Worm (Caenorhabditis elegans): Measurements from ENCODE around the gene lys-8.

lys-8 gene

DNA sequence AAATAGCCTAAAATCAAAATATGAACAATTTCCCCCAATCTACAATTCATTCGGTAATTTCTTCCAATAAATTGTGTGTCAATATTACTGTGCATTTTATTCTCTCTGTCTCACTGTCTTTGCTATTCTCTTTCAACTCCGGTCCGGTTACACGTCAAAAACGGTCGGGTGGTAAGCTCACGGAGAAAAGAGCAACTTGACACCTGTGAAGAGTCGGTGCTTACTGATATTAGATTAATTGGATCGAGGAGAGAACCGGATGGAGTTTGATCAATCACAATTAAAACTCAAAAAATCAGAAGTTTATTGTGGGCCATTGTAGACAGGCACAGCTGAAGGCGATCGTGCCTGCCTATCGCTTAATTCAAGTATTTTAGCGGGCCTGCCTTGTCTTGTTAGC is 11.1 kb upstream of the lys-8 start:
- TF ChIP-seq tbp1 (GFP tag; optimal IDR thresholded peaks at IDR 0.05), result no peak
- peak; percentile 80 for TF ChIP-seq B0336.3 (GFP tag; IDR thresholded peaks at IDR 0.05)
- TF ChIP-seq hlh-26 (GFP tag; conservative IDR thresholded peaks at IDR 0.05), result no peak
- peak; percentile 38; the same call in 1 of the 2 replicates for TF ChIP-seq mcd-1 (GFP tag; IDR thresholded peaks at IDR 0.05)
- TF ChIP-seq nhr-90 (tag; optimal IDR thresholded peaks at IDR 0.05), result no peak
- no peak for TF ChIP-seq efl-1 (GFP tag; optimal IDR thresholded peaks at IDR 0.05)
- TF ChIP-seq tlf-1 (GFP tag; optimal IDR thresholded peaks at IDR 0.05), result no peak
- TF ChIP-seq Y53G8AR.9 (GFP tag; conservative IDR thresholded peaks at IDR 0.05), result peak; percentile 81; the same call in 1 of the 2 replicates
- peak; percentile 55 for TF ChIP-seq gei-17 (GFP tag; optimal IDR thresholded peaks at IDR 0.05)
- peak; percentile 33 for TF ChIP-seq ama-1 (optimal IDR thresholded peaks at IDR 0.05)
- no peak for TF ChIP-seq ama-1 (GFP tag; optimal IDR thresholded peaks at IDR 0.05)
- no peak for TF ChIP-seq athp-1 (tag; optimal IDR thresholded peaks at IDR 0.05)
- no peak for TF ChIP-seq nhr-179 (tag; optimal IDR thresholded peaks at IDR 0.05)
- no peak for TF ChIP-seq him-1 (tag; optimal IDR thresholded peaks at IDR 0.05)
- TF ChIP-seq madf-6 (GFP tag; IDR thresholded peaks at IDR 0.05), result peak; percentile 33
- TF ChIP-seq unc-62 (GFP tag; optimal IDR thresholded peaks at IDR 0.05), result no peak
- peak; percentile 67; the same call in 1 of the 2 replicates for TF ChIP-seq madf-3 (GFP tag; IDR thresholded peaks at IDR 0.05)
- peak; percentile 86 for TF ChIP-seq repo-1 (tag; optimal IDR thresholded peaks at IDR 0.05)
- no peak for TF ChIP-seq T26A5.8 (tag; optimal IDR thresholded peaks at IDR 0.05)
- TF ChIP-seq F37B4.10 (GFP tag; IDR thresholded peaks at IDR 0.05), result no peak
- TF ChIP-seq K12H6.12 (tag; optimal IDR thresholded peaks at IDR 0.05), result peak; percentile 20
- TF ChIP-seq zfh-2 (GFP tag; conservative IDR thresholded peaks at IDR 0.05), result no peak
- TF ChIP-seq nhr-80 (tag; optimal IDR thresholded peaks at IDR 0.05), result no peak
- TF ChIP-seq let-526 (GFP tag; IDR thresholded peaks at IDR 0.05), result no peak
- no peak for TF ChIP-seq mel-28 (tag; optimal IDR thresholded peaks at IDR 0.05; ENCODE audit: borderline replicate concordance)
- no peak for TF ChIP-seq snpc-1.1 (tag; optimal IDR thresholded peaks at IDR 0.05; ENCODE audit: insufficient read depth)
- TF ChIP-seq nhr-120 (GFP tag; IDR thresholded peaks at IDR 0.05), result no peak
- TF ChIP-seq B0019.2 (GFP tag; conservative IDR thresholded peaks at IDR 0.05), result no peak
- peak; percentile 19; the same call in 1 of the 2 replicates for TF ChIP-seq hmg-1.2 (GFP tag; IDR thresholded peaks at IDR 0.05)
- no peak for TF ChIP-seq cebp-1 (GFP tag; IDR thresholded peaks at IDR 0.05)
- TF ChIP-seq cebp-1 (tag; optimal IDR thresholded peaks at IDR 0.05), result peak; percentile 40
- TF ChIP-seq nfya-2 (GFP tag; IDR thresholded peaks at IDR 0.05), result no peak
- TF ChIP-seq F23B12.7 (tag; optimal IDR thresholded peaks at IDR 0.05; ENCODE audit: insufficient read depth), result no peak
- TF ChIP-seq lir-1 (GFP tag; conservative IDR thresholded peaks at IDR 0.05), result no peak
- no peak for TF ChIP-seq unc-130 (GFP tag; optimal IDR thresholded peaks at IDR 0.05)
- no peak for TF ChIP-seq sdz-38 (tag; optimal IDR thresholded peaks at IDR 0.05)
- TF ChIP-seq ztf-18 (tag; optimal IDR thresholded peaks at IDR 0.05), result no peak
- peak; percentile 78; the same call in 1 of the 2 replicates for TF ChIP-seq Y56A3A.18 (GFP tag; IDR thresholded peaks at IDR 0.05)
- TF ChIP-seq lin-26 (GFP tag; IDR thresholded peaks at IDR 0.05), result peak; percentile 37; the same call in 1 of the 2 replicates
- peak; percentile 41 for TF ChIP-seq fkh-3 (tag; optimal IDR thresholded peaks at IDR 0.05)
- TF ChIP-seq mes-4 (tag; optimal IDR thresholded peaks at IDR 0.05), result no peak
- no peak for TF ChIP-seq rpc-1 (optimal IDR thresholded peaks at IDR 0.05)
- TF ChIP-seq rpc-1 (tag; optimal IDR thresholded peaks at IDR 0.05), result no peak
- no peak for TF ChIP-seq die-1 (tag; optimal IDR thresholded peaks at IDR 0.05)
- no peak for TF ChIP-seq F39B2.1 (GFP tag; IDR thresholded peaks at IDR 0.05)
- TF ChIP-seq akir-1 (GFP tag; optimal IDR thresholded peaks at IDR 0.05), result no peak
- TF ChIP-seq ztf-28 (GFP tag; IDR thresholded peaks at IDR 0.05), result no peak
- no peak for TF ChIP-seq ceh-58 (GFP tag; IDR thresholded peaks at IDR 0.05)
- no peak for TF ChIP-seq T07F8.4 (tag; optimal IDR thresholded peaks at IDR 0.05)
- TF ChIP-seq F57A8.1 (GFP tag; optimal IDR thresholded peaks at IDR 0.05), result no peak
- TF ChIP-seq rec-8 (tag; optimal IDR thresholded peaks at IDR 0.05), result no peak
